1 fruit fly cellular context compared by ENCODE assay signal in the genomic region with DNA sequence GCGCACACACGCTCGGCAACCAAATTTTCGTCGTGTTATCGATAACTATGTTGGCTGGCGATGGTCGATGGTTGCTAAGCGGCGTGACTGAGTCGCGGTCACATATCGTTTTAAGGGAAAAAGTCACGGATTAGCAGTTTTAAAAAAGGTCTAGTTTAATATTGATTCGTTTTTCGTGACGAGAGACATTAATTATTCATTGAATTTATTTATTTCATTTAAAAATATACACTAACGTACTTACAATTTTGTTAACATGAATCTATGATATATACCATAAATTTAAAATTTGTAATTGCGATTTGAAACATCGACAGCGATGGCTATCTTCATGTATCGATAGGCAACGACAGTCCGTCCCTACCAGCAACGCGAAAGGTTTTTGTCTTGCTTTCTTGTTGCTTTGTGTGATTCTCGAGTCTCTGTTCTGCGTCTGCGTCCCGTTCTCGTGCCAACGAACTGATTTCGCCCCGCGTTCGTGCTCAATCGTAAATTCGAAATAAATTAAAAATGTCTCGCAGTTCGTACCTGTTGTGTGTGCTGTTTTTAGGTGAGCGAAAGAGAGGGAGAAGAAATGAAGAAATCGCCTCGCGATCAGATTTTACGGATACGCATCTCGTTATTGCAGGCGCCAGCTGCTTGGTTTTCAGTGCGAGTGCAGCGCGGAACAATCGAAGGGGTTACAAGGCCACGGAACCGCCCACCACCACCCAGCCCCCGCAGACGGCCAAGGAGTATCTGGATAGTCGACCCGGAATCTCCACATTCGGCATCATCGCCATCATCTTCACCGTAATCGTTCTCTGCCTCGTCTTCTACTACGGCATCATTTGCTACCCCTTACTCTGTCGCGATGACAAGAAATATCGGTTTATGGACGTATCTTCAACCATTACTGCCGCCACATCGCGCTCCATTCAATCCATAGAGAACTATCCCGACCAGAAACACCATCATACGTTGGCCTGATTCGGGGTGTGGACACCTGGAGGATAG.
TF ChIP-seq lines count a peak whose summit lies in the region.

Gene Hyls1 (minus strand): TSS at position 44 of the 996 bp plus-strand sequence.
Gene chif (minus strand): TSS at position 44 of the 996 bp plus-strand sequence.
Gene CG4455 (plus strand): TSS at position 350 of the 996 bp plus-strand sequence.

TF ChIP-seq in whole organism, embryonic, 481 proteins besides CTCF, POLR2A, EP300 and RAD21 (continued from another document and continues in another):
- peak; percentile 89 for TF ChIP-seq hb (GFP tag; IDR thresholded peaks at IDR 0.05; lab: Robert Waterston, UW; ENCODE audit: partially characterized antibody)
- no peak for TF ChIP-seq CG2889 (GFP tag; IDR thresholded peaks at IDR 0.05; lab: Robert Waterston, UW)
- peak; percentile 74 for TF ChIP-seq sens (GFP tag; lab: Kevin White, UChicago)
- TF ChIP-seq Ets97D (GFP tag; optimal IDR thresholded peaks at IDR 0.05; lab: Kevin White, UChicago): peak; percentile 26
- 0 out of 2 replicates have a peak, but pooled peaks have one; percentile 8 for TF ChIP-seq ssp (GFP tag; IDR thresholded peaks at IDR 0.05; lab: Robert Waterston, UW)
- TF ChIP-seq CG8290 (GFP tag; optimal IDR thresholded peaks at IDR 0.05; lab: Kevin White, UChicago): no peak
- TF ChIP-seq CG8290 (tag; optimal IDR thresholded peaks at IDR 0.05; lab: Kevin White, UChicago): peak; percentile 23
- peak; percentile 15 for TF ChIP-seq CG4424 (GFP tag; optimal IDR thresholded peaks at IDR 0.05; lab: Kevin White, UChicago)
- no peak for TF ChIP-seq ro (GFP tag; IDR thresholded peaks at IDR 0.05; lab: Robert Waterston, UW)
- TF ChIP-seq CG14667 (GFP tag; IDR thresholded peaks at IDR 0.05; lab: Robert Waterston, UW): no peak
- no peak for TF ChIP-seq CG17612 (GFP tag; IDR thresholded peaks at IDR 0.05; lab: Robert Waterston, UW)
- TF ChIP-seq dpn (GFP tag; optimal IDR thresholded peaks at IDR 0.05; lab: Kevin White, UChicago): peak in 1 of 2 experiments; percentile 30
- peak; percentile 3 for TF ChIP-seq NfI (GFP tag; optimal IDR thresholded peaks at IDR 0.05; lab: Kevin White, UChicago)
- TF ChIP-seq D19B (GFP tag; optimal IDR thresholded peaks at IDR 0.05; lab: Kevin White, UChicago): peak; percentile 78
- no peak for TF ChIP-seq ftz-f1 (GFP tag; optimal IDR thresholded peaks at IDR 0.05; lab: Kevin White, UChicago)
- peak; percentile 93 for TF ChIP-seq CG31441 (GFP tag; IDR thresholded peaks at IDR 0.05; lab: Robert Waterston, UW)
- no peak for TF ChIP-seq CG2202 (tag; optimal IDR thresholded peaks at IDR 0.05; lab: Kevin White, UChicago)
- TF ChIP-seq inv (GFP tag; IDR thresholded peaks at IDR 0.05; lab: Robert Waterston, UW; ENCODE audit: partially characterized antibody): peak; percentile 89
- TF ChIP-seq nerfin-1 (tag; optimal IDR thresholded peaks at IDR 0.05; lab: Kevin White, UChicago): peak; percentile 2
- TF ChIP-seq ATbp (GFP tag; optimal IDR thresholded peaks at IDR 0.05; lab: Kevin White, UChicago): no peak
- TF ChIP-seq CG18262 (tag; optimal IDR thresholded peaks at IDR 0.05; lab: Kevin White, UChicago): peak; percentile 51
- peak; percentile 36 for TF ChIP-seq Chrac-16 (GFP tag; optimal IDR thresholded peaks at IDR 0.05; lab: Kevin White, UChicago)
- TF ChIP-seq CG10267 (tag; optimal IDR thresholded peaks at IDR 0.05; lab: Kevin White, UChicago): peak; percentile 67
- TF ChIP-seq Bgb (GFP tag; IDR thresholded peaks at IDR 0.05; lab: Robert Waterston, UW; ENCODE audit: partially characterized antibody): peak; percentile 85
- peak; percentile 45 for TF ChIP-seq CG10543 (GFP tag; optimal IDR thresholded peaks at IDR 0.05; lab: Kevin White, UChicago)
- peak; percentile 53 for TF ChIP-seq CG6254 (GFP tag; optimal IDR thresholded peaks at IDR 0.05; lab: Kevin White, UChicago)
- TF ChIP-seq nmo (GFP tag; optimal IDR thresholded peaks at IDR 0.05; lab: Kevin White, UChicago): peak; percentile 72
- TF ChIP-seq CG17186 (GFP tag; optimal IDR thresholded peaks at IDR 0.05; lab: Kevin White, UChicago): no peak
- TF ChIP-seq so (GFP tag; IDR thresholded peaks at IDR 0.05; lab: Robert Waterston, UW): no peak
- no peak for TF ChIP-seq HLHmδ (GFP tag; optimal IDR thresholded peaks at IDR 0.05; lab: Kevin White, UChicago)
- peak; percentile 90 for TF ChIP-seq vnd (GFP tag; IDR thresholded peaks at IDR 0.05; lab: Robert Waterston, UW; ENCODE audit: partially characterized antibody)
- TF ChIP-seq CG14710 (tag; optimal IDR thresholded peaks at IDR 0.05; lab: Kevin White, UChicago): peak; percentile 78
- no peak for TF ChIP-seq dimm (GFP tag; IDR thresholded peaks at IDR 0.05; lab: Robert Waterston, UW)
- peak; percentile 32; the same call in 1 of the 4 replicates for TF ChIP-seq Gug (GFP tag; IDR thresholded peaks at IDR 0.05; lab: Robert Waterston, UW)
- peak; percentile 41 for TF ChIP-seq CG9797 (GFP tag; optimal IDR thresholded peaks at IDR 0.05; lab: Kevin White, UChicago)
- peak; percentile 78 for TF ChIP-seq bbx (GFP tag; IDR thresholded peaks at IDR 0.05; lab: Robert Waterston, UW; ENCODE audit: partially characterized antibody)
- no peak for TF ChIP-seq B-H1 (GFP tag; IDR thresholded peaks at IDR 0.05; lab: Robert Waterston, UW)
- TF ChIP-seq psq (GFP tag; optimal IDR thresholded peaks at IDR 0.05; lab: Kevin White, UChicago): peak; percentile 39
- TF ChIP-seq CG15011 (GFP tag; optimal IDR thresholded peaks at IDR 0.05; lab: Kevin White, UChicago): peak; percentile 12
- TF ChIP-seq Ets65A (GFP tag; lab: Kevin White, UChicago): peak; percentile 68
- TF ChIP-seq C15 (GFP tag; IDR thresholded peaks at IDR 0.05; lab: Robert Waterston, UW): no peak
- no peak for TF ChIP-seq Dfd (GFP tag; optimal IDR thresholded peaks at IDR 0.05; lab: Kevin White, UChicago)
- peak; percentile 30 for TF ChIP-seq Kr (GFP tag; optimal IDR thresholded peaks at IDR 0.05; lab: Kevin White, UChicago)
- peak; percentile 23 for TF ChIP-seq scrt (GFP tag; optimal IDR thresholded peaks at IDR 0.05; lab: Kevin White, UChicago)
- TF ChIP-seq wor (GFP tag; IDR thresholded peaks at IDR 0.05; lab: Robert Waterston, UW): no peak
- peak; percentile 87 for TF ChIP-seq Doc3 (GFP tag; IDR thresholded peaks at IDR 0.05; lab: Robert Waterston, UW; ENCODE audit: partially characterized antibody)
- TF ChIP-seq CG3847 (GFP tag; IDR thresholded peaks at IDR 0.05; lab: Robert Waterston, UW): peak; percentile 54
- TF ChIP-seq Dek (tag; optimal IDR thresholded peaks at IDR 0.05; lab: Kevin White, UChicago): peak; percentile 41
- peak; percentile 19 for TF ChIP-seq exex (tag; optimal IDR thresholded peaks at IDR 0.05; lab: Kevin White, UChicago)
- TF ChIP-seq pnt (GFP tag; optimal IDR thresholded peaks at IDR 0.05; lab: Kevin White, UChicago): no peak
- peak in 1 of 3 experiments; percentile 31 for TF ChIP-seq Stat92E (GFP tag; optimal IDR thresholded peaks at IDR 0.05; lab: Kevin White, UChicago)
- TF ChIP-seq Elba2 (GFP tag; optimal IDR thresholded peaks at IDR 0.05; lab: Kevin White, UChicago): no peak
- TF ChIP-seq CG10147 (GFP tag; optimal IDR thresholded peaks at IDR 0.05; lab: Kevin White, UChicago): peak; percentile 41
- TF ChIP-seq ase (GFP tag; IDR thresholded peaks at IDR 0.05; lab: Robert Waterston, UW): no peak
- TF ChIP-seq z (GFP tag; IDR thresholded peaks at IDR 0.05; lab: Robert Waterston, UW): no peak
- no peak for TF ChIP-seq CG12744 (GFP tag; optimal IDR thresholded peaks at IDR 0.05; lab: Kevin White, UChicago)
- peak; percentile 80 for TF ChIP-seq nerfin-2 (GFP tag; IDR thresholded peaks at IDR 0.05; lab: Robert Waterston, UW; ENCODE audit: partially characterized antibody)
- TF ChIP-seq nom (GFP tag; optimal IDR thresholded peaks at IDR 0.05; lab: Kevin White, UChicago): no peak
- peak; percentile 76 for TF ChIP-seq CG11504 (tag; optimal IDR thresholded peaks at IDR 0.05; lab: Kevin White, UChicago)
- no peak for TF ChIP-seq prd (optimal IDR thresholded peaks at IDR 0.05; lab: Kevin White, UChicago)
- peak; percentile 29; the same call in 1 of the 3 replicates for TF ChIP-seq prd (GFP tag; IDR thresholded peaks at IDR 0.05; lab: Robert Waterston, UW)
- TF ChIP-seq CG12236 (GFP tag; optimal IDR thresholded peaks at IDR 0.05; lab: Kevin White, UChicago): no peak
- no peak for TF ChIP-seq Bdp1 (GFP tag; optimal IDR thresholded peaks at IDR 0.05; lab: Kevin White, UChicago)
- TF ChIP-seq E2f2 (GFP tag; IDR thresholded peaks at IDR 0.05; lab: Robert Waterston, UW): peak; percentile 49
- no peak for TF ChIP-seq sd (tag; optimal IDR thresholded peaks at IDR 0.05; lab: Kevin White, UChicago)
- TF ChIP-seq CG1602 (GFP tag; optimal IDR thresholded peaks at IDR 0.05; lab: Kevin White, UChicago): peak; percentile 30
- TF ChIP-seq Six4 (GFP tag; optimal IDR thresholded peaks at IDR 0.05; lab: Kevin White, UChicago): peak; percentile 7
- TF ChIP-seq CG12769 (tag; optimal IDR thresholded peaks at IDR 0.05; lab: Kevin White, UChicago): no peak
- no peak for TF ChIP-seq tx (GFP tag; optimal IDR thresholded peaks at IDR 0.05; lab: Kevin White, UChicago)
- TF ChIP-seq Dref (GFP tag; IDR thresholded peaks at IDR 0.05; lab: Robert Waterston, UW): peak; percentile 79
- peak; percentile 29 for TF ChIP-seq CG5245 (GFP tag; optimal IDR thresholded peaks at IDR 0.05; lab: Kevin White, UChicago)
- TF ChIP-seq CG18599 (GFP tag; optimal IDR thresholded peaks at IDR 0.05; lab: Kevin White, UChicago): peak; percentile 34
- peak; percentile 43 for TF ChIP-seq CG12391 (tag; optimal IDR thresholded peaks at IDR 0.05; lab: Kevin White, UChicago)
- peak; percentile 32 for TF ChIP-seq Ssrp (tag; optimal IDR thresholded peaks at IDR 0.05; lab: Kevin White, UChicago)
- no peak for TF ChIP-seq esg (GFP tag; conservative IDR thresholded peaks at IDR 0.05; lab: Robert Waterston, UW)
- no peak for TF ChIP-seq crp (GFP tag; optimal IDR thresholded peaks at IDR 0.05; lab: Kevin White, UChicago)
- no peak for TF ChIP-seq fd102C (GFP tag; optimal IDR thresholded peaks at IDR 0.05; lab: Kevin White, UChicago)
- no peak for TF ChIP-seq pan (optimal IDR thresholded peaks at IDR 0.05; lab: Kevin White, UChicago)
- TF ChIP-seq pan (GFP tag; optimal IDR thresholded peaks at IDR 0.05 in 1 of 2, IDR thresholded peaks at IDR 0.05 in 1 of 2): peak in 1 of 2 experiments; percentile 41
- TF ChIP-seq CG7372 (GFP tag; IDR thresholded peaks at IDR 0.05; lab: Robert Waterston, UW): no peak
- peak; percentile 16 for TF ChIP-seq Jarid2 (GFP tag; optimal IDR thresholded peaks at IDR 0.05; lab: Kevin White, UChicago)
- peak; percentile 64 for TF ChIP-seq Abd-B (GFP tag; optimal IDR thresholded peaks at IDR 0.05; lab: Kevin White, UChicago)
- peak in 1 of 2 experiments; percentile 7 for TF ChIP-seq Pdp1 (GFP tag; optimal IDR thresholded peaks at IDR 0.05; lab: Kevin White, UChicago)
- TF ChIP-seq CoRest (tag; optimal IDR thresholded peaks at IDR 0.05; lab: Kevin White, UChicago): peak; percentile 78
- peak; percentile 88 for TF ChIP-seq CG13287 (GFP tag; IDR thresholded peaks at IDR 0.05; lab: Robert Waterston, UW; ENCODE audit: partially characterized antibody)
- peak; percentile 5 for TF ChIP-seq CG3407 (GFP tag; optimal IDR thresholded peaks at IDR 0.05; lab: Kevin White, UChicago)
- TF ChIP-seq HLH4C (GFP tag; IDR thresholded peaks at IDR 0.05; lab: Robert Waterston, UW; ENCODE audit: partially characterized antibody): peak; percentile 93
- peak; percentile 42 for TF ChIP-seq D19A (tag; optimal IDR thresholded peaks at IDR 0.05; lab: Kevin White, UChicago)
- TF ChIP-seq unc-4 (GFP tag; IDR thresholded peaks at IDR 0.05; lab: Robert Waterston, UW; ENCODE audit: partially characterized antibody): peak; percentile 89
- TF ChIP-seq dysf (GFP tag; IDR thresholded peaks at IDR 0.05; lab: Robert Waterston, UW): no peak
- TF ChIP-seq ems (GFP tag; optimal IDR thresholded peaks at IDR 0.05; lab: Kevin White, UChicago): peak; percentile 21
- no peak for TF ChIP-seq Myb (GFP tag; optimal IDR thresholded peaks at IDR 0.05; lab: Kevin White, UChicago)
- peak; percentile 95 for TF ChIP-seq knrl (GFP tag; IDR thresholded peaks at IDR 0.05; lab: Robert Waterston, UW; ENCODE audit: partially characterized antibody)
- peak; percentile 27 for TF ChIP-seq CG33557 (GFP tag; optimal IDR thresholded peaks at IDR 0.05; lab: Kevin White, UChicago)
- peak; percentile 44 for TF ChIP-seq CG15479 (GFP tag; optimal IDR thresholded peaks at IDR 0.05; lab: Kevin White, UChicago)
- TF ChIP-seq Dad (GFP tag; optimal IDR thresholded peaks at IDR 0.05; lab: Kevin White, UChicago): no peak
- TF ChIP-seq lmd (GFP tag; IDR thresholded peaks at IDR 0.05; lab: Robert Waterston, UW): peak; percentile 43; the same call in 1 of the 2 replicates
- TF ChIP-seq CG1024 (GFP tag; IDR thresholded peaks at IDR 0.05; lab: Robert Waterston, UW): no peak
- peak; percentile 39 for TF ChIP-seq zfh2 (GFP tag; optimal IDR thresholded peaks at IDR 0.05; lab: Kevin White, UChicago)
- peak; percentile 70 for TF ChIP-seq CG12659 (GFP tag; optimal IDR thresholded peaks at IDR 0.05; lab: Kevin White, UChicago)
- peak; percentile 85 for TF ChIP-seq CG2129 (GFP tag; IDR thresholded peaks at IDR 0.05; lab: Robert Waterston, UW; ENCODE audit: partially characterized antibody)
- TF ChIP-seq CG6689 (GFP tag; IDR thresholded peaks at IDR 0.05; lab: Robert Waterston, UW): no peak
- peak; percentile 57 for TF ChIP-seq CG7928 (GFP tag; optimal IDR thresholded peaks at IDR 0.05; lab: Kevin White, UChicago)
- TF ChIP-seq CG31365 (tag; optimal IDR thresholded peaks at IDR 0.05; lab: Kevin White, UChicago): no peak
- peak; percentile 4 for TF ChIP-seq Sox102F (GFP tag; optimal IDR thresholded peaks at IDR 0.05; lab: Kevin White, UChicago)
- TF ChIP-seq oc (tag; optimal IDR thresholded peaks at IDR 0.05; lab: Kevin White, UChicago): peak; percentile 63
- no peak for TF ChIP-seq zen (tag; optimal IDR thresholded peaks at IDR 0.05; lab: Kevin White, UChicago)
- no peak for TF ChIP-seq bigmax (GFP tag; optimal IDR thresholded peaks at IDR 0.05; lab: Kevin White, UChicago)
- peak; percentile 59 for TF ChIP-seq CG15601 (tag; optimal IDR thresholded peaks at IDR 0.05; lab: Kevin White, UChicago)
- peak; percentile 45; the same call in 1 of the 2 replicates for TF ChIP-seq slbo (GFP tag; IDR thresholded peaks at IDR 0.05; lab: Robert Waterston, UW)
- no peak for TF ChIP-seq CG3065 (GFP tag; optimal IDR thresholded peaks at IDR 0.05; lab: Kevin White, UChicago)
- TF ChIP-seq CG3995 (GFP tag; optimal IDR thresholded peaks at IDR 0.05; lab: Kevin White, UChicago): peak; percentile 99
- TF ChIP-seq Dll (GFP tag; IDR thresholded peaks at IDR 0.05; lab: Robert Waterston, UW; ENCODE audit: partially characterized antibody): peak; percentile 95
- TF ChIP-seq Ptx1 (GFP tag; IDR thresholded peaks at IDR 0.05; lab: Robert Waterston, UW): peak; percentile 20; the same call in 1 of the 2 replicates
- no peak for TF ChIP-seq CG32767 (GFP tag; IDR thresholded peaks at IDR 0.05; lab: Robert Waterston, UW)
- TF ChIP-seq CG11695 (GFP tag; IDR thresholded peaks at IDR 0.05; lab: Robert Waterston, UW): no peak
- peak; percentile 63 for TF ChIP-seq gem (tag; optimal IDR thresholded peaks at IDR 0.05; lab: Kevin White, UChicago)
